Worm (Caenorhabditis elegans) whole organism, young adult: Measurements from ENCODE around the gene T02B11.9.

Experiments
- B0019.2 ChIP-seq: fragments of 200-800 bp; sonication (Bioruptor generic); conservative IDR thresholded peaks from 2 replicates; pipeline ENCODE4 v1.3.6; 2022; ENCODE audit warnings: missing genetic modification reagents, missing genetic modification characterization, missing compliant biosample characterization
- B0035.1 ChIP-seq: sonication (generic microtip); optimal IDR thresholded peaks from 2 replicates; lab custom pipeline; 2016; ENCODE audit warnings: missing genetic modification characterization, mild to moderate bottlenecking, missing compliant biosample characterization, missing genotype, missing genetic modification reagents
- F10E7.11 ChIP-seq: sonication (generic microtip); optimal IDR thresholded peaks from 2 replicates; lab custom pipeline; 2017; ENCODE audit warnings: mild to moderate bottlenecking, missing genetic modification characterization, moderate library complexity, missing compliant biosample characterization
- F22D6.2 ChIP-seq: sonication (generic microtip); optimal IDR thresholded peaks from 2 replicates; lab custom pipeline; 2016; ENCODE audit warnings: mild to moderate bottlenecking, missing genetic modification characterization, missing compliant biosample characterization
- F23B12.7 ChIP-seq: sonication (generic microtip); optimal IDR thresholded peaks from 2 replicates; lab custom pipeline; 2017; ENCODE audit warnings: missing genetic modification characterization, mild to moderate bottlenecking, missing compliant biosample characterization, antibody characterized with exemption, moderate library complexity; ENCODE audit not compliant: insufficient read depth
- F37B4.10 ChIP-seq: fragments of 200-800 bp; sonication (Bioruptor generic); IDR thresholded peaks from 2 replicates; pipeline ENCODE4 v1.3.6; 2022; ENCODE audit warnings: missing genetic modification characterization, missing compliant biosample characterization
- F49E8.2 ChIP-seq: sonication (generic microtip); optimal IDR thresholded peaks from 3 replicates; lab custom pipeline; 2017; ENCODE audit warnings: missing genetic modification characterization, mild to moderate bottlenecking, missing compliant biosample characterization, antibody characterized with exemption, moderate library complexity; ENCODE audit not compliant: insufficient read depth
- F52B5.7 ChIP-seq: sonication (generic microtip); optimal IDR thresholded peaks from 2 replicates; lab custom pipeline; 2016; ENCODE audit warnings: mild to moderate bottlenecking, missing genetic modification characterization, missing compliant biosample characterization
- K12H6.12 ChIP-seq: fragments of 200-800 bp; sonication (Bioruptor generic); optimal IDR thresholded peaks from 2 replicates; lab custom pipeline; 2018; ENCODE audit warnings: mild to moderate bottlenecking, missing genetic modification characterization, missing compliant biosample characterization
- Y56A3A.18 ChIP-seq: fragments of 200-800 bp; sonication (Bioruptor generic); IDR thresholded peaks from 2 replicates; pipeline ENCODE4 v1.3.6; 2022; ENCODE audit warnings: missing genetic modification reagents, missing genetic modification characterization, missing compliant biosample characterization
- ama-1 ChIP-seq, 3 experiments: fragments of 150-350 bp in 1 of 3; sonication (generic microtip) in 2 of 3; optimal IDR thresholded peaks; 2 replicates each; lab custom pipeline; 2014 to 2018; ENCODE audit warnings: missing biosample characterization in 2 of 3, missing genetic modification characterization in 2 of 3, missing genetic modification reagents in 2 of 3
- attf-3 ChIP-seq: fragments of 200-800 bp; sonication (Bioruptor generic); conservative IDR thresholded peaks from 2 replicates; pipeline ENCODE4 v1.3.6; 2022; ENCODE audit warnings: missing genetic modification reagents, missing genetic modification characterization, missing compliant biosample characterization
- bed-1 ChIP-seq: fragments of 200-800 bp; sonication (Bioruptor generic); IDR thresholded peaks from 2 replicates; pipeline ENCODE4 v1.3.6; 2022; ENCODE audit warnings: missing genetic modification reagents, missing genetic modification characterization, missing compliant biosample characterization
- bed-2 ChIP-seq: fragments of 200-800 bp; sonication (Bioruptor generic); IDR thresholded peaks from 2 replicates; pipeline ENCODE4 v1.3.6; 2022; ENCODE audit warnings: missing genetic modification reagents, missing genetic modification characterization, missing compliant biosample characterization
- cebp-2 ChIP-seq: fragments of 200-800 bp; sonication (Bioruptor generic); IDR thresholded peaks from 2 replicates; pipeline ENCODE4 v1.3.6; 2022; ENCODE audit warnings: missing genetic modification characterization, missing compliant biosample characterization
- ceh-40 ChIP-seq: fragments of 200-800 bp; sonication (Bioruptor generic); IDR thresholded peaks from 2 replicates; pipeline ENCODE4 v1.3.6; 2022; ENCODE audit warnings: missing genetic modification characterization, missing compliant biosample characterization
- ceh-58 ChIP-seq: fragments of 200-800 bp; sonication (Bioruptor generic); IDR thresholded peaks from 2 replicates; pipeline ENCODE4 v1.3.6; 2022; ENCODE audit warnings: missing genetic modification characterization, missing compliant biosample characterization
- ceh-79 ChIP-seq: sonication (generic microtip); optimal IDR thresholded peaks from 2 replicates; lab custom pipeline; 2017; ENCODE audit warnings: mild to moderate bottlenecking, missing genetic modification characterization, missing compliant biosample characterization
- chd-7 ChIP-seq: sonication (generic microtip); optimal IDR thresholded peaks from 2 replicates; lab custom pipeline; 2016; ENCODE audit warnings: mild to moderate bottlenecking, missing genetic modification characterization, moderate library complexity, missing compliant biosample characterization
- dox-1 ChIP-seq: fragments of 200-800 bp; sonication (Bioruptor generic); IDR thresholded peaks from 2 replicates; pipeline ENCODE4 v1.3.6; 2022; ENCODE audit warnings: missing genetic modification reagents, missing genetic modification characterization, missing compliant biosample characterization
- egl-44 ChIP-seq: fragments of 200-800 bp; sonication (Bioruptor generic); IDR thresholded peaks from 2 replicates; pipeline ENCODE4 v1.3.6; 2022; ENCODE audit warnings: missing genetic modification reagents, missing genetic modification characterization, missing compliant biosample characterization
- hlh-12 ChIP-seq: sonication (generic microtip); optimal IDR thresholded peaks from 2 replicates; lab custom pipeline; 2016; ENCODE audit warnings: missing genetic modification characterization, missing compliant biosample characterization
- hlh-26 ChIP-seq: fragments of 200-800 bp; sonication (Bioruptor generic); conservative IDR thresholded peaks from 2 replicates; pipeline ENCODE4 v1.3.6; 2022; ENCODE audit warnings: missing genetic modification reagents, missing genetic modification characterization, missing compliant biosample characterization
- mes-4 ChIP-seq: sonication (generic microtip); optimal IDR thresholded peaks from 2 replicates; lab custom pipeline; 2016; ENCODE audit warnings: missing genotype, missing genetic modification characterization, missing compliant biosample characterization
- rcor-1 ChIP-seq: fragments of 200-800 bp; sonication (Bioruptor generic); IDR thresholded peaks from 2 replicates; pipeline ENCODE4 v1.3.6; 2022; ENCODE audit warnings: missing genetic modification reagents, missing genetic modification characterization, missing compliant biosample characterization
- somi-1 ChIP-seq: fragments of 200-800 bp; sonication (Bioruptor generic); optimal IDR thresholded peaks from 2 replicates; lab custom pipeline; 2018; ENCODE audit warnings: mild to moderate bottlenecking, missing genetic modification characterization, missing compliant biosample characterization
- tbx-9 ChIP-seq: sonication (generic microtip); optimal IDR thresholded peaks from 2 replicates; lab custom pipeline; 2016; ENCODE audit warnings: borderline replicate concordance, missing genetic modification characterization, inconsistent platforms, missing compliant biosample characterization
- tlf-1 ChIP-seq: fragments of 200-800 bp; sonication (Bioruptor generic); optimal IDR thresholded peaks from 2 replicates; lab custom pipeline; 2018; ENCODE audit warnings: mild to moderate bottlenecking, missing genetic modification characterization, missing compliant biosample characterization
- xnd-1 ChIP-seq: sonication (generic microtip); optimal IDR thresholded peaks from 2 replicates; lab custom pipeline; 2016; ENCODE audit warnings: missing genotype, missing genetic modification reagents, missing genetic modification characterization, missing compliant biosample characterization
- ztf-25 ChIP-seq: fragments of 200-800 bp; sonication (Bioruptor generic); IDR thresholded peaks from 2 replicates; pipeline ENCODE4 v1.3.6; 2022; ENCODE audit warnings: missing genetic modification reagents, missing genetic modification characterization, missing compliant biosample characterization

The T02B11.9 gene

ce11 chrV:911474-911873, 35.4 kb downstream of the T02B11.9 start, which contains the start of gene adh-5:
TSS of gene adh-5 (plus strand) at chrV:911774.
- TF ChIP-seq hlh-26: no peak
- no peak for TF ChIP-seq mes-4
- TF ChIP-seq F23B12.7 (tag; lab: Kevin White, UChicago): no peak
- no peak for TF ChIP-seq tlf-1 (GFP tag; lab: Kevin White, UChicago)
- no peak for TF ChIP-seq B0019.2 (GFP tag; lab: Robert Waterston, UW)
- TF ChIP-seq B0035.1 (tag; lab: Kevin White, UChicago): no peak
- no peak for TF ChIP-seq rcor-1 (GFP tag; lab: Robert Waterston, UW)
- TF ChIP-seq bed-2 (GFP tag; lab: Robert Waterston, UW): no peak
- no peak for TF ChIP-seq ceh-58
- no peak for TF ChIP-seq F52B5.7
- TF ChIP-seq F49E8.2 (tag; lab: Kevin White, UChicago): no peak
- no peak for TF ChIP-seq xnd-1
- no peak for TF ChIP-seq tbx-9
- TF ChIP-seq ama-1 (optimal IDR thresholded peaks at IDR 0.05; lab: Kevin White, UChicago): no peak
- no peak for TF ChIP-seq ama-1 (GFP tag; optimal IDR thresholded peaks at IDR 0.05; lab: Kevin White, UChicago)
- TF ChIP-seq attf-3 (GFP tag; lab: Robert Waterston, UW): no peak
- no peak for TF ChIP-seq somi-1 (GFP tag; lab: Kevin White, UChicago)
- TF ChIP-seq ztf-25: no peak
- no peak for TF ChIP-seq ceh-79
- no peak for TF ChIP-seq K12H6.12 (tag; lab: Kevin White, UChicago)

- TF ChIP-seq chd-7 (no peak), cebp-2 (GFP tag; lab: Robert Waterston, UW) (no peak), F37B4.10 (GFP tag; lab: Robert Waterston, UW) (peak; percentile 92; the same call in 1 of the 2 replicates)
Measured at ce11 chrV:915716-916115, 39.7 kb downstream of the T02B11.9 start.

DNA sequence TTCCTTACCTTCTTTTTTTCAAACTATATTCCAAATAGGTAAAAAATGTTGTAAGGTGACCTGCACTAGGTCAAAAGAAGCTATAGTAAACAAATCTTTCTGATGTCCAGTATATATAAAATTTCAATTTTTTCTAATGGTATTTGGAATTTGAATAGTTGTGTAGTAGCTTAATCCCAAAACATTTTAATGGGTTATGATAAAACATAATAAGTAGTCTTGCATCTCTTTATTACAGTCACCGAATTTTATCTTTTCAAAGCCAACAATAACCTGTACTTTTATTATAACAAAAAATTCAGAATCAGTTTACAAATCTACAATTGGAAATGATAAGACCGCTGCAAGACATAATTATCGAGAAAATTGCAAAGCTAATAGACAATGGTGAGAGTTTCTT, 41.4 kb downstream of the T02B11.9 start, which contains the start of gene H24K24.2:
H24K24.2 (plus strand) TSS at position 301 of the 400 bp plus-strand sequence.
- TF ChIP-seq bed-1 (no peak), Y56A3A.18 (GFP tag; lab: Robert Waterston, UW) (no peak), egl-44 (GFP tag; lab: Robert Waterston, UW) (no peak), cebp-2 (GFP tag; lab: Robert Waterston, UW) (no peak), dox-1 (GFP tag; lab: Robert Waterston, UW) (no peak), chd-7 (no peak), F10E7.11 (tag; lab: Kevin White, UChicago) (no peak), hlh-12 (tag; lab: Kevin White, UChicago) (no peak), ceh-40 (GFP tag; lab: Robert Waterston, UW) (no peak), tlf-1 (GFP tag; lab: Kevin White, UChicago) (no peak), F22D6.2 (tag; lab: Kevin White, UChicago) (no peak)
